Worm (Caenorhabditis elegans) whole organism, L4 larva: ENCODE results near the gene F13C5.2.

Experiments
- F49E8.2 ChIP-seq: sonication (generic microtip); optimal IDR thresholded peaks from 2 replicates; lab custom pipeline; 2016; ENCODE audit warnings: missing compliant biosample characterization, mild to moderate bottlenecking, missing genetic modification characterization, borderline replicate concordance
- T20F7.1 ChIP-seq: fragments of 200-800 bp; sonication (Bioruptor generic); optimal IDR thresholded peaks from 2 replicates; lab custom pipeline; 2018; ENCODE audit warnings: mild to moderate bottlenecking, missing genetic modification characterization, missing compliant biosample characterization
- Y105C5A.15 ChIP-seq: fragments of 200-800 bp; sonication (Bioruptor generic); IDR thresholded peaks from 2 replicates; pipeline ENCODE4 v1.3.6; 2022; ENCODE audit warnings: missing genetic modification characterization, missing compliant biosample characterization
- ZK337.2 ChIP-seq: fragments of 200-800 bp; sonication (Bioruptor generic); IDR thresholded peaks from 2 replicates; pipeline ENCODE4 v1.3.6; 2022; ENCODE audit warnings: missing genetic modification reagents, missing genetic modification characterization, missing compliant biosample characterization
- ZK546.5 ChIP-seq, 2 experiments: sonication (generic microtip); optimal IDR thresholded peaks; 2 replicates each; lab custom pipeline; 2017; ENCODE audit warnings: missing biosample characterization in 2 of 2, missing genetic modification characterization in 2 of 2
- aha-1 ChIP-seq: fragments of 150-350 bp; peaks from one replicate; lab custom pipeline; 2014; ENCODE audit warnings: missing biosample characterization, missing genetic modification characterization
- aly-2 ChIP-seq: sonication (generic microtip); optimal IDR thresholded peaks from 2 replicates; lab custom pipeline; 2018; ENCODE audit warnings: missing biosample characterization, missing genetic modification characterization
- ama-1 ChIP-seq: fragments of 150-350 bp; optimal IDR thresholded peaks from 2 replicates; lab custom pipeline; 2014; ENCODE audit warnings: inconsistent platforms, mixed read lengths
- ceh-20 ChIP-seq: fragments of 200-800 bp; sonication (Bioruptor generic); IDR thresholded peaks from 2 replicates; pipeline ENCODE4 v1.3.6; 2022; ENCODE audit warnings: missing genetic modification reagents, missing genetic modification characterization, missing compliant biosample characterization
- ceh-44 ChIP-seq: fragments of 200-800 bp; sonication (Bioruptor generic); IDR thresholded peaks from 2 replicates; pipeline ENCODE4 v1.3.6; 2022; ENCODE audit warnings: missing genetic modification reagents, missing genetic modification characterization, missing compliant biosample characterization
- ceh-62 ChIP-seq: sonication (generic microtip); optimal IDR thresholded peaks from 2 replicates; lab custom pipeline; 2017; ENCODE audit warnings: missing biosample characterization, missing genetic modification characterization
- ces-1 ChIP-seq: fragments of 150-350 bp; sonication (generic microtip); optimal IDR thresholded peaks from 4 replicates; lab custom pipeline; 2014; ENCODE audit warnings: missing biosample characterization, missing genetic modification reagents, missing genetic modification characterization
- cey-2 ChIP-seq: sonication (generic microtip); optimal IDR thresholded peaks from 3 replicates; lab custom pipeline; 2017; ENCODE audit warnings: missing genetic modification characterization, mild to moderate bottlenecking, missing compliant biosample characterization, antibody characterized with exemption, borderline replicate concordance; ENCODE audit not compliant: insufficient read depth
- daf-19 ChIP-seq: fragments of 200-800 bp; sonication (Bioruptor generic); conservative IDR thresholded peaks from 2 replicates; pipeline ENCODE4 v1.3.6; 2022; ENCODE audit warnings: missing genetic modification characterization, missing compliant biosample characterization
- daf-8 ChIP-seq: fragments of 200-800 bp; sonication (Bioruptor generic); IDR thresholded peaks from 2 replicates; pipeline ENCODE4 v1.3.6; 2022; ENCODE audit warnings: missing genetic modification characterization, missing compliant biosample characterization
- dmd-6 ChIP-seq: fragments of 200-800 bp; sonication (Bioruptor generic); IDR thresholded peaks from 2 replicates; pipeline ENCODE4 v1.3.6; 2022; ENCODE audit warnings: missing genetic modification reagents, missing genetic modification characterization, missing compliant biosample characterization
- dmd-8 ChIP-seq: fragments of 200-800 bp; sonication (Bioruptor generic); IDR thresholded peaks from 2 replicates; pipeline ENCODE4 v1.3.6; 2022; ENCODE audit warnings: missing genetic modification characterization, missing compliant biosample characterization
- duxl-1 ChIP-seq: sonication (generic microtip); optimal IDR thresholded peaks from 2 replicates; lab custom pipeline; 2016; ENCODE audit warnings: mild to moderate bottlenecking, missing genetic modification characterization, moderate library complexity, missing compliant biosample characterization; ENCODE audit not compliant: poor library complexity
- dve-1 ChIP-seq: sonication (generic microtip); optimal IDR thresholded peaks from 2 replicates; lab custom pipeline; 2017; ENCODE audit warnings: antibody characterized with exemption, mild to moderate bottlenecking, missing genetic modification characterization, missing compliant biosample characterization; ENCODE audit not compliant: insufficient read depth
- egl-43 ChIP-seq: fragments of 200-800 bp; sonication (Bioruptor generic); IDR thresholded peaks from 2 replicates; pipeline ENCODE4 v1.3.6; 2022; ENCODE audit warnings: missing genetic modification reagents, missing genetic modification characterization, missing compliant biosample characterization
- fkh-10 ChIP-seq: fragments of 150-350 bp; optimal IDR thresholded peaks from 2 replicates; lab custom pipeline; 2014; ENCODE audit warnings: missing biosample characterization, missing genetic modification reagents, missing genetic modification characterization
- fos-1 ChIP-seq: fragments of 150-350 bp; optimal IDR thresholded peaks from 2 replicates; lab custom pipeline; 2014; ENCODE audit warnings: missing biosample characterization, missing genetic modification characterization
- hlh-11 ChIP-seq: fragments of 200-800 bp; sonication (Bioruptor generic); optimal IDR thresholded peaks from 2 replicates; lab custom pipeline; 2018; ENCODE audit warnings: mild to moderate bottlenecking, missing genetic modification characterization, missing compliant biosample characterization
- jun-1 ChIP-seq: fragments of 150-350 bp; optimal IDR thresholded peaks from 2 replicates; lab custom pipeline; 2014; ENCODE audit warnings: missing biosample characterization, missing genetic modification reagents, missing genetic modification characterization
- lim-7 ChIP-seq: fragments of 200-800 bp; sonication (Bioruptor generic); IDR thresholded peaks from 2 replicates; pipeline ENCODE4 v1.3.6; 2022; ENCODE audit warnings: missing genetic modification characterization, missing compliant biosample characterization
- lin-15B ChIP-seq: fragments of 150-350 bp; sonication (generic microtip); optimal IDR thresholded peaks from 3 replicates; lab custom pipeline; 2014; ENCODE audit warnings: missing biosample characterization, missing genetic modification characterization
- lin-38 ChIP-seq: fragments of 200-800 bp; sonication (Bioruptor generic); IDR thresholded peaks from 2 replicates; pipeline ENCODE4 v1.3.6; 2022; ENCODE audit warnings: missing genetic modification reagents, missing genetic modification characterization, missing compliant biosample characterization
- mdl-1 ChIP-seq, 2 experiments: fragments of 150-350 bp in 1 of 2; sonication (generic microtip) in 1 of 2; optimal IDR thresholded peaks; 2 replicates each; lab custom pipeline; 2014 to 2017; ENCODE audit warnings: missing biosample characterization in 2 of 2, missing genetic modification characterization in 2 of 2
- mep-1 ChIP-seq: fragments of 150-350 bp; sonication (generic microtip); optimal IDR thresholded peaks from 3 replicates; lab custom pipeline; 2014; ENCODE audit warnings: missing biosample characterization, missing genetic modification characterization
- mes-2 ChIP-seq: sonication (generic microtip); optimal IDR thresholded peaks from 2 replicates; lab custom pipeline; 2016; ENCODE audit warnings: missing genotype, mild to moderate bottlenecking, missing genetic modification characterization, missing compliant biosample characterization; ENCODE audit not compliant: poor library complexity, severe bottlenecking
- nhr-25 ChIP-seq: sonication (generic microtip); optimal IDR thresholded peaks from 2 replicates; lab custom pipeline; 2017; ENCODE audit warnings: missing genetic modification characterization, mild to moderate bottlenecking, missing compliant biosample characterization, antibody characterized with exemption, moderate library complexity, borderline replicate concordance; ENCODE audit not compliant: insufficient read depth
- nhr-28 ChIP-seq: fragments of 150-350 bp; optimal IDR thresholded peaks from 2 replicates; lab custom pipeline; 2014; ENCODE audit warnings: missing biosample characterization, missing genetic modification characterization
- nhr-41 ChIP-seq: fragments of 200-800 bp; sonication (Bioruptor generic); IDR thresholded peaks from 2 replicates; pipeline ENCODE4 v1.3.6; 2022; ENCODE audit warnings: missing genetic modification reagents, missing genetic modification characterization, missing compliant biosample characterization
- nhr-48 ChIP-seq: sonication (generic microtip); optimal IDR thresholded peaks from 2 replicates; lab custom pipeline; 2016; ENCODE audit warnings: mild to moderate bottlenecking, missing genetic modification characterization, missing compliant biosample characterization
- nhr-6 ChIP-seq: fragments of 150-350 bp; optimal IDR thresholded peaks from 2 replicates; lab custom pipeline; 2014; ENCODE audit warnings: missing biosample characterization, missing genetic modification characterization
- nhr-76 ChIP-seq: fragments of 150-350 bp; optimal IDR thresholded peaks from 2 replicates; lab custom pipeline; 2014; ENCODE audit warnings: missing biosample characterization, missing genetic modification characterization
- nhr-77 ChIP-seq: fragments of 150-350 bp; optimal IDR thresholded peaks from 2 replicates; lab custom pipeline; 2014; ENCODE audit warnings: missing biosample characterization, missing genetic modification characterization
- php-3 ChIP-seq: fragments of 200-800 bp; sonication (Bioruptor generic); IDR thresholded peaks from 2 replicates; pipeline ENCODE4 v1.3.6; 2022; ENCODE audit warnings: missing genetic modification reagents, missing genetic modification characterization, missing compliant biosample characterization
- pqm-1 ChIP-seq: sonication (generic microtip); optimal IDR thresholded peaks from 2 replicates; lab custom pipeline; 2017; ENCODE audit warnings: missing biosample characterization, missing genetic modification characterization
- rbr-2 ChIP-seq: sonication (generic microtip); optimal IDR thresholded peaks from 2 replicates; lab custom pipeline; 2016; ENCODE audit warnings: missing genotype, missing genetic modification characterization, missing compliant biosample characterization
- sdz-12 ChIP-seq: fragments of 200-800 bp; sonication (Bioruptor generic); optimal IDR thresholded peaks from 2 replicates; lab custom pipeline; 2018; ENCODE audit warnings: mild to moderate bottlenecking, missing genetic modification characterization, missing compliant biosample characterization
- spr-1 ChIP-seq: sonication (generic microtip); optimal IDR thresholded peaks from 2 replicates; lab custom pipeline; 2016; ENCODE audit warnings: mild to moderate bottlenecking, missing genetic modification characterization, missing compliant biosample characterization
- tag-97 ChIP-seq: fragments of 200-800 bp; sonication (Bioruptor generic); IDR thresholded peaks from 2 replicates; pipeline ENCODE4 v1.3.6; 2022; ENCODE audit warnings: missing genetic modification characterization, missing compliant biosample characterization
- unc-62 ChIP-seq, 3 experiments: fragments of 150-350 bp in 1 of 3; sonication (generic microtip); optimal IDR thresholded peaks in 2 of 3; peaks in 1 of 3; 1 replicate in 1 of 3; 2 replicates in 2 of 3; lab custom pipeline; 2014 to 2017; ENCODE audit warnings: missing biosample characterization in 3 of 3, missing genetic modification characterization in 3 of 3, missing genetic modification reagents in 3 of 3, missing genotype in 1 of 3
- vab-7 ChIP-seq: fragments of 200-800 bp; sonication (Bioruptor generic); IDR thresholded peaks from 2 replicates; pipeline ENCODE4 v1.3.6; 2022; ENCODE audit warnings: missing genetic modification reagents, missing genetic modification characterization, missing compliant biosample characterization
- zip-11 ChIP-seq: fragments of 200-800 bp; sonication (Bioruptor generic); IDR thresholded peaks from 2 replicates; pipeline ENCODE4 v1.3.6; 2022; ENCODE audit warnings: missing genetic modification characterization, missing compliant biosample characterization
- ztf-7 ChIP-seq: fragments of 150-350 bp; optimal IDR thresholded peaks from 2 replicates; lab custom pipeline; 2014; ENCODE audit warnings: missing biosample characterization, missing genetic modification characterization

Gene F13C5.2

ce11 chrX:637588-637987 is 43.8 kb downstream of the F13C5.2 start (continued):
- TF ChIP-seq nhr-25 (no peak), dmd-6 (GFP tag; lab: Robert Waterston, UW) (peak; percentile 69), mes-2 (tag; lab: Kevin White, UChicago) (no peak), mdl-1 (tag; optimal IDR thresholded peaks at IDR 0.05; lab: Kevin White, UChicago) (no peak), nhr-41 (GFP tag; lab: Robert Waterston, UW) (no peak), pqm-1 (tag; lab: Kevin White, UChicago) (peak; percentile 69)
- TF ChIP-seq, all 104 proteins: peak for 7

DNA sequence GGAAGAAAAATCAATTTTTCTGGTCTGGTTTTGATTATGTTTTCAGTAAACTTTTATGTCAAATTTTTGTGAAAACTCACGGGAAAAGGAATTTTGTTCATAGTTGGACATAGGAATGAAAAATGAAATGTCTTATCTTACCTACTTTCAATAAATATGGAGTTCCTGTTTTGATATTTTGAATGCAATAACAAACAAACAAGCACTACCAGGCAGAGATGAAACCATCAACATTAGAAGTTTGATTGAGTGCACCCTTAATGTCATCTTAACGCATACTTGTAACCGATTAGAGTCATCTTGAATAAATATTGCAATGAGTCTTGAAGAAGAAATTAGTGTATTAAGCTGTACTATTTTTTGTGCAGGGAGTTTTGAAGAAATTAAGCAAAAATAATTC is 47.7 kb downstream of the F13C5.2 start, which contains the start of gene M6.11:
TSS of gene M6.11 (minus strand) at position 101 of the 400 bp plus-strand sequence.
- TF ChIP-seq aly-2 (tag; lab: Kevin White, UChicago) (no peak), aha-1 (peak; percentile 44), fos-1 (tag; lab: Kevin White, UChicago) (no peak), spr-1 (tag; lab: Kevin White, UChicago) (no peak), dve-1 (tag; lab: Kevin White, UChicago) (no peak)

ce11 chrX:642817-643216 is 49.1 kb downstream of the F13C5.2 start:
- no peak for TF ChIP-seq rbr-2
- TF ChIP-seq ama-1 (lab: Kevin White, UChicago): no peak
- no peak for TF ChIP-seq ztf-7 (tag; lab: Kevin White, UChicago)
- no peak for TF ChIP-seq ceh-62
- peak; percentile 26 for TF ChIP-seq hlh-11 (tag; lab: Kevin White, UChicago)
- TF ChIP-seq F49E8.2 (tag; lab: Kevin White, UChicago): no peak
- TF ChIP-seq ZK546.5 (tag; optimal IDR thresholded peaks at IDR 0.05; lab: Kevin White, UChicago): no peak
- no peak for TF ChIP-seq nhr-6
- peak in 1 of 2 experiments; percentile 52 for TF ChIP-seq unc-62 (GFP tag; optimal IDR thresholded peaks at IDR 0.05 in 1 of 2; lab: Kevin White, UChicago)
- no peak for TF ChIP-seq unc-62 (tag; optimal IDR thresholded peaks at IDR 0.05; lab: Kevin White, UChicago)
- TF ChIP-seq lin-38 (GFP tag; lab: Robert Waterston, UW): no peak
- no peak for TF ChIP-seq daf-19 (GFP tag; lab: Robert Waterston, UW)
- TF ChIP-seq ceh-20 (GFP tag; lab: Robert Waterston, UW): no peak
- TF ChIP-seq egl-43 (GFP tag; lab: Robert Waterston, UW): 0 out of 2 replicates have a peak, but pooled peaks have one; percentile 8
- peak; percentile 3 for TF ChIP-seq nhr-48
- TF ChIP-seq ces-1: no peak
- peak; percentile 14 for TF ChIP-seq mep-1 (tag; lab: Kevin White, UChicago)
- no peak for TF ChIP-seq nhr-76 (tag; lab: Kevin White, UChicago)
- peak; percentile 12 for TF ChIP-seq nhr-77 (tag; lab: Kevin White, UChicago)
- no peak for TF ChIP-seq ZK337.2 (GFP tag; lab: Robert Waterston, UW)
- 0 out of 2 replicates have a peak, but pooled peaks have one; percentile 22 for TF ChIP-seq vab-7
- TF ChIP-seq duxl-1 (tag; lab: Kevin White, UChicago): no peak

ce11 chrX:645589-645988 is 51.8 kb downstream of the F13C5.2 start:
- TF ChIP-seq unc-62 (GFP tag; optimal IDR thresholded peaks at IDR 0.05 in 1 of 2; lab: Kevin White, UChicago) (no peak), unc-62 (tag; optimal IDR thresholded peaks at IDR 0.05; lab: Kevin White, UChicago) (no peak), T20F7.1 (GFP tag; lab: Kevin White, UChicago) (peak; percentile 30), ZK337.2 (GFP tag; lab: Robert Waterston, UW) (no peak), nhr-28 (peak; percentile 71), ceh-44 (GFP tag; lab: Robert Waterston, UW) (no peak), Y105C5A.15 (GFP tag; lab: Robert Waterston, UW) (no peak), sdz-12 (GFP tag; lab: Kevin White, UChicago) (no peak), lim-7 (no peak), dmd-6 (GFP tag; lab: Robert Waterston, UW) (peak; percentile 64), jun-1 (tag; lab: Kevin White, UChicago) (no peak), dmd-8 (GFP tag; lab: Robert Waterston, UW) (no peak), daf-8 (GFP tag; lab: Robert Waterston, UW) (no peak), zip-11 (GFP tag; lab: Robert Waterston, UW) (no peak), tag-97 (GFP tag; lab: Robert Waterston, UW) (no peak), fkh-10 (no peak), cey-2 (tag; lab: Kevin White, UChicago) (no peak), php-3 (GFP tag; lab: Robert Waterston, UW) (peak; percentile 46; the same call in 1 of the 2 replicates), lin-15B (no peak)
